Worm (Caenorhabditis elegans) whole organism, young adult: Measurements from ENCODE around the gene gtf-2H5.

Source experiments
- chd-7 ChIP-seq: sonication (generic microtip); optimal IDR thresholded peaks from 2 replicates; lab custom pipeline; 2016; ENCODE audit warnings: mild to moderate bottlenecking, missing genetic modification characterization, moderate library complexity, missing compliant biosample characterization
- lsl-1 ChIP-seq: fragments of 200-800 bp; sonication (Bioruptor generic); optimal IDR thresholded peaks from 2 replicates; lab custom pipeline; 2018; ENCODE audit warnings: mild to moderate bottlenecking, missing genetic modification characterization, moderate library complexity, missing compliant biosample characterization
- unc-62 ChIP-seq: fragments of 150-350 bp; optimal IDR thresholded peaks from 2 replicates; lab custom pipeline; 2014; ENCODE audit warnings: missing biosample characterization, missing genetic modification reagents, missing genetic modification characterization

- TF ChIP-seq unc-62 (no peak), lsl-1 (GFP tag; lab: Kevin White, UChicago) (no peak), chd-7 (tag; lab: Kevin White, UChicago) (no peak)
These were observed 45.2 kb downstream of the gtf-2H5 start for ce11 chrIII:532152-532551.
